Fruit fly (Drosophila melanogaster) whole organism, prepupa: ENCODE measurements around the gene sky.

ENCODE experiments used
- Blimp-1 ChIP-seq: fragments of 200-800 bp; sonication (Bioruptor generic); optimal IDR thresholded peaks from 3 replicates; lab custom pipeline; 2017; ENCODE audit warnings: missing biosample characterization, missing genetic modification characterization, mild to moderate bottlenecking, moderate library complexity, missing genetic modification reagents
- CG11294 ChIP-seq: fragments of 200-800 bp; sonication (Bioruptor generic); IDR thresholded peaks from 2 replicates; pipeline ENCODE4 v1.3.6; 2022; ENCODE audit warnings: missing biosample characterization, missing genetic modification characterization
- CG11902 ChIP-seq: fragments of 200-800 bp; sonication (Bioruptor generic); optimal IDR thresholded peaks from 3 replicates; lab custom pipeline; 2016; ENCODE audit warnings: missing biosample characterization, missing genetic modification characterization
- CG3032 ChIP-seq: fragments of 200-800 bp; optimal IDR thresholded peaks from 2 replicates; lab custom pipeline; 2019; ENCODE audit warnings: missing biosample characterization, mild to moderate bottlenecking, missing genetic modification characterization, moderate library complexity
- CG32006 ChIP-seq: fragments of 200-800 bp; sonication (Bioruptor generic); optimal IDR thresholded peaks from 3 replicates; lab custom pipeline; 2017; ENCODE audit warnings: missing biosample characterization, mild to moderate bottlenecking, missing genetic modification characterization
- CG6808 ChIP-seq: fragments of 200-800 bp; sonication (Bioruptor generic); optimal IDR thresholded peaks from 3 replicates; lab custom pipeline; 2017; ENCODE audit warnings: missing biosample characterization, missing genetic modification characterization, mild to moderate bottlenecking, moderate library complexity, missing genetic modification reagents
- Lpt ChIP-seq: fragments of 200-800 bp; sonication (Bioruptor generic); optimal IDR thresholded peaks from 3 replicates; lab custom pipeline; 2016; ENCODE audit warnings: missing biosample characterization, missing genetic modification characterization
- Sox102F ChIP-seq: fragments of 200-800 bp; sonication (Bioruptor generic); optimal IDR thresholded peaks from 2 replicates; lab custom pipeline; 2016; ENCODE audit warnings: missing biosample characterization, mild to moderate bottlenecking, missing genetic modification characterization
- dsx ChIP-seq: fragments of 200-800 bp; optimal IDR thresholded peaks from 3 replicates; lab custom pipeline; 2019; ENCODE audit warnings: missing biosample characterization, mild to moderate bottlenecking, missing genetic modification characterization, moderate library complexity; ENCODE audit not compliant: poor library complexity, severe bottlenecking
- fd59A ChIP-seq: fragments of 200-800 bp; sonication (Bioruptor generic); optimal IDR thresholded peaks from 2 replicates; lab custom pipeline; 2017; ENCODE audit warnings: missing biosample characterization, mild to moderate bottlenecking, missing genetic modification characterization, missing genetic modification reagents
- svp ChIP-seq: fragments of 200-800 bp; sonication (Bioruptor generic); peaks from one replicate; lab custom pipeline; 2016; ENCODE audit warnings: missing biosample characterization, missing genetic modification characterization

DNA sequence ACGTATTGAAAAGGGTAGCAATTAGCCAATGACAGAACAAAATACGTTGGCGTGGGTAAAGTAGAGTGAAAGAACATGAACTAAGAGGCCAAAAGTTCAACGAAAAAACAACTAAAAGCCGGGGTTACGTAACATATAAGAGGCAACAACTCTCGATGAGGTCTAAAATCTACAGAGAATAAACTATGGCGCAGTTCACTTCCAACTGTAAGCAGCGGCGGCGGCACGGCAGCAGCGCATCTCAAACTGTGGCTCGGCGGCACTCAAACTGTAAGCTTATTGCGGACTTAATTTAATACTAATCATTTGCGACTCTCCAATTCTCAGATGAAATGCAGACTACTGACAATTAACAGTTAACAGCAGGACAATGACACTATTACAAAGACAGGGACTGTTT lies 44.2 kb downstream of the sky start:
- TF ChIP-seq Lpt (GFP tag; lab: Kevin White, UChicago): no peak
- no peak for TF ChIP-seq fd59A (GFP tag; lab: Kevin White, UChicago)
- TF ChIP-seq svp (GFP tag; lab: Kevin White, UChicago): no peak
- TF ChIP-seq CG11902: no peak
- no peak for TF ChIP-seq CG6808 (GFP tag; lab: Kevin White, UChicago)
- no peak for TF ChIP-seq Sox102F
- TF ChIP-seq CG11294 (GFP tag; lab: Robert Waterston, UW): no peak
- no peak for TF ChIP-seq CG3032
- no peak for TF ChIP-seq dsx (GFP tag; lab: Kevin White, UChicago)
- TF ChIP-seq Blimp-1 (GFP tag; lab: Kevin White, UChicago): no peak
- no peak for TF ChIP-seq CG32006 (GFP tag; lab: Kevin White, UChicago)
